Worm (Caenorhabditis elegans): Measurements from ENCODE around the gene ugt-8.

ugt-8 gene

DNA sequence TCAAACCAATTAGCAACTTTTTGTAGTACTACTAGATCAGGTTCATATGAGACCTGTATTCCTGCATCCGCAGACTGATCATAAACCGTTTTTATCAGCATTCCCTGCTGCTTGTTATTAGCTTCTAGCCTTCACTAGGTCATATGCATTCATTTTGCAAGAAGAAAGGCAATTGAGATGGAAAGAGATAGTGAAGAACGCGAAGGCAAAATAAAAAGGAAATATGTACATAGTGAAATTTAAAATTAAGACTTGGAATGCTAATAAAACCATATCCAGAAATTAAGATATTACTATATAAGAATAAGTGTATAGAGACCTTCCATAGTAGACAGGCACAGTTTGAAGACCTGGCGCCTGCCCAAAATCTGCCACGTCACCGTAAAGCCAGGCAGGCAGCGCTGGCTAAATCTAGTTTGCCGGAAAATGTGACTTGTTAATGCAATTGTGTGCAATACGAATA is 17.0 kb downstream of the ugt-8 start, which contains the start of the genes C02E7.8 and srh-23:
TSS of gene C02E7.8 (minus strand) at position 101 of the 463 bp plus-strand sequence.
TSS of gene srh-23 (plus strand) at position 413 of the 463 bp plus-strand sequence.
- no peak for TF ChIP-seq pqm-1 (tag; optimal IDR thresholded peaks at IDR 0.05)
- TF ChIP-seq lin-15B (tag; optimal IDR thresholded peaks at IDR 0.05), result no peak
- TF ChIP-seq mdl-1 (tag; optimal IDR thresholded peaks at IDR 0.05), result no peak
- no peak for TF ChIP-seq lsy-12 (tag; optimal IDR thresholded peaks at IDR 0.05)
- no peak for TF ChIP-seq nhr-76 (tag; optimal IDR thresholded peaks at IDR 0.05)
- TF ChIP-seq ztf-4 (tag; optimal IDR thresholded peaks at IDR 0.05), result no peak
- no peak for TF ChIP-seq unc-62 (GFP tag; optimal IDR thresholded peaks at IDR 0.05)

DNA sequence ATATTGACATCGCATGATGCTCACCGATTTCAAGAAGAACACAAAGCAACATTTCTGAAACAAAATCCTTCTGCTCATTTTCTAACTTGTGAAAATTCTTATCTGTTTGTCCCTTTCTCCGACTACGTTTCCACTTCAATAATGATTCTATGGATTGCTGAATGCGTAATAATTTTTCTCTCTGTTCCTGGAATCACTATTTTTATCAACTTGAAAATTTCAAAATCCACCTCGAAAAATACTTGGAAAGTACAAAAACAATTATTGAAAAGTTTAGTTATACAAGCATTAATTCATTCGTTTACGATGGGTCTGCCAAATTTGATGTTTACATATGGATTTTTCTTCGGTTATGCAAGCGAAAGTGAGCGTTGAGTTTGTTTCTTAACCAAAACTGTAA is 18.3 kb downstream of the ugt-8 start, which contains the start of gene srh-22:
TSS of gene srh-22 (plus strand) at position 301 of the 400 bp plus-strand sequence.
- TF ChIP-seq pha-4 (tag; optimal IDR thresholded peaks at IDR 0.05) (no peak), nhr-77 (tag; optimal IDR thresholded peaks at IDR 0.05) (no peak), mdl-1 (tag; optimal IDR thresholded peaks at IDR 0.05) (no peak), lin-39 (tag; optimal IDR thresholded peaks at IDR 0.05) (no peak), R02D3.7 (tag; optimal IDR thresholded peaks at IDR 0.05) (no peak), elt-1 (tag; optimal IDR thresholded peaks at IDR 0.05) (no peak), skn-1 (tag; optimal IDR thresholded peaks at IDR 0.05) (no peak), tbx-2 (tag; optimal IDR thresholded peaks at IDR 0.05) (no peak), lsy-12 (tag; optimal IDR thresholded peaks at IDR 0.05) (no peak), ZK546.5 (tag; optimal IDR thresholded peaks at IDR 0.05) (no peak), unc-39 (tag; optimal IDR thresholded peaks at IDR 0.05) (no peak), nhr-28 (tag; optimal IDR thresholded peaks at IDR 0.05) (no peak), pqm-1 (tag; optimal IDR thresholded peaks at IDR 0.05) (no peak), ztf-4 (tag; optimal IDR thresholded peaks at IDR 0.05) (no peak), ama-1 (optimal IDR thresholded peaks at IDR 0.05) (no peak), nhr-67 (tag; optimal IDR thresholded peaks at IDR 0.05) (no peak), aly-2 (tag; optimal IDR thresholded peaks at IDR 0.05) (no peak)

DNA sequence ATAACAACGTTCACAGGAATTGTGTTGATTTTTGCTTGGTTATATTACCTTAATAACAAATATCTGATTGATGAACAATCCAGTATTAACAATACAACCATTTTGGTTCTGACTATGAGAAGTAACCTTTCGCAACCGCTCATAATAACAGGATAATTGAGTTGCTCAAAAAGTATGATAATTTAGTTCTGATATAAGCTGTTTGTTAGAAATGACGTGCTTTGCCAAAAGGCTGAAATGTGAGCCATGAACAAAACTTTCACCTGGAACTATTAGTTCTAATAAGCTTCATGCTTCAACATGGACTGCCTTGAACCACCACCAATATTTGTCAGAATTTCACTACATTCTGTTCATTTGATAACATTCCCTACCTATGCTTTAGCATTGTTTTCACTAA is 20.9 kb downstream of the ugt-8 start, which contains the start of gene srh-20:
TSS of gene srh-20 (plus strand) at position 301 of the 400 bp plus-strand sequence.
- TF ChIP-seq ceh-28 (tag; optimal IDR thresholded peaks at IDR 0.05) (no peak), nhr-43 (tag; optimal IDR thresholded peaks at IDR 0.05; ENCODE audit: poor library complexity, severe bottlenecking) (no peak), ztf-11 (tag; optimal IDR thresholded peaks at IDR 0.05) (no peak), egl-5 (tag; optimal IDR thresholded peaks at IDR 0.05) (no peak), lsy-12 (tag; optimal IDR thresholded peaks at IDR 0.05) (no peak), pqm-1 (tag; optimal IDR thresholded peaks at IDR 0.05) (no peak), egl-27 (tag; optimal IDR thresholded peaks at IDR 0.05) (no peak), elt-2 (tag; optimal IDR thresholded peaks at IDR 0.05) (no peak), lin-39 (tag; optimal IDR thresholded peaks at IDR 0.05) (no peak), R02D3.7 (tag; optimal IDR thresholded peaks at IDR 0.05) (no peak), elt-3 (tag; optimal IDR thresholded peaks at IDR 0.05) (no peak), nhr-25 (tag; optimal IDR thresholded peaks at IDR 0.05) (no peak), nhr-76 (tag; optimal IDR thresholded peaks at IDR 0.05) (no peak), nhr-23 (tag; optimal IDR thresholded peaks at IDR 0.05) (no peak)

DNA sequence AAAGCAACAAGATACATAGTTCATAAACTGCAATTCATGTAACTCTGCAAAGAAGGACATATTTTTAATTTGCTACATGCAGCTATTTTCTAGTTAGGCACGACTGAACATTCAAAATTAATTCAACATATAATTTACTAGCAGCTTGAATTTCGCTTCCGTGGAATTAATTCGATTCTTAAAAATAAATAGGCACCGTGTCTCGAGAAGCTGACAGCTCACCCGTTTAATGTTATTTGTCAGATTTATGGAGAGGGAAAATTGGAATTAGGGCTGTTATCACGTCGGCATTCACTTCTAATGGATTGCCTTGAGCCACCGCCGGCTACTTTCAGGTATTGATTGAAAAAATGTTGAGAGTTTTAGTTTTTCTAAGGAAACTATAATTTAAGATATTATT is 22.6 kb downstream of the ugt-8 start, which contains the start of gene srh-21:
TSS of gene srh-21 (plus strand) at position 301 of the 400 bp plus-strand sequence.
- TF ChIP-seq lsy-12 (tag; optimal IDR thresholded peaks at IDR 0.05) (no peak), unc-39 (tag; optimal IDR thresholded peaks at IDR 0.05) (no peak), mml-1 (tag; optimal IDR thresholded peaks at IDR 0.05) (no peak), nhr-43 (tag; optimal IDR thresholded peaks at IDR 0.05; ENCODE audit: poor library complexity, severe bottlenecking) (no peak), R02D3.7 (tag; optimal IDR thresholded peaks at IDR 0.05) (no peak), ztf-4 (tag; optimal IDR thresholded peaks at IDR 0.05) (no peak), egl-27 (tag; optimal IDR thresholded peaks at IDR 0.05) (no peak), ztf-11 (tag; optimal IDR thresholded peaks at IDR 0.05) (no peak), nhr-12 (tag; optimal IDR thresholded peaks at IDR 0.05) (no peak), zag-1 (tag; optimal IDR thresholded peaks at IDR 0.05) (no peak), elt-1 (tag; optimal IDR thresholded peaks at IDR 0.05) (no peak), nhr-67 (tag; optimal IDR thresholded peaks at IDR 0.05) (no peak)

ce11 chrV:4929842-4930241 is 26.1 kb downstream of the ugt-8 start, which contains the start of gene str-205:
Gene str-205, minus strand, starts transcription at chrV:4929942.
- no peak for TF ChIP-seq jun-1 (tag; optimal IDR thresholded peaks at IDR 0.05)
- no peak for TF ChIP-seq sea-2 (GFP tag; optimal IDR thresholded peaks at IDR 0.05)
- TF ChIP-seq nhr-28 (tag; optimal IDR thresholded peaks at IDR 0.05), result no peak
- no peak for TF ChIP-seq fkh-10 (GFP tag; optimal IDR thresholded peaks at IDR 0.05)
- no peak for TF ChIP-seq lin-15B (tag; optimal IDR thresholded peaks at IDR 0.05)
- no peak for TF ChIP-seq hmg-11 (tag; optimal IDR thresholded peaks at IDR 0.05)
- no peak for TF ChIP-seq elt-3 (tag; optimal IDR thresholded peaks at IDR 0.05)
- TF ChIP-seq ZK546.5 (tag; optimal IDR thresholded peaks at IDR 0.05), result no peak
- TF ChIP-seq ceh-16 (tag; optimal IDR thresholded peaks at IDR 0.05), result no peak
- no peak for TF ChIP-seq nhr-12 (tag; optimal IDR thresholded peaks at IDR 0.05)
- TF ChIP-seq nhr-11 (tag; optimal IDR thresholded peaks at IDR 0.05), result no peak
- no peak for TF ChIP-seq ztf-4 (tag; optimal IDR thresholded peaks at IDR 0.05)
- TF ChIP-seq pha-4 (tag; optimal IDR thresholded peaks at IDR 0.05), result no peak
- TF ChIP-seq lsy-12 (tag; optimal IDR thresholded peaks at IDR 0.05), result no peak
- no peak for TF ChIP-seq R02D3.7 (tag; optimal IDR thresholded peaks at IDR 0.05)
